Fruit fly (Drosophila melanogaster): ENCODE data around the gene CG13474.

dm6 chr3L:14668638-14669037 is 28.3 kb downstream of the CG13474 start:
- TF ChIP-seq svp (GFP tag) (no peak), CG1621 (tag; optimal IDR thresholded peaks at IDR 0.05) (no peak), CG6854 (GFP tag; optimal IDR thresholded peaks at IDR 0.05) (no peak), Hr39 (GFP tag; optimal IDR thresholded peaks at IDR 0.05) (no peak), Gug (GFP tag; IDR thresholded peaks at IDR 0.05) (no peak), CG6792 (GFP tag; optimal IDR thresholded peaks at IDR 0.05) (no peak), fkh (GFP tag; optimal IDR thresholded peaks at IDR 0.05) (no peak), Eip75B (GFP tag; optimal IDR thresholded peaks at IDR 0.05) (no peak), dac (GFP tag; optimal IDR thresholded peaks at IDR 0.05) (no peak), CG3919 (GFP tag; optimal IDR thresholded peaks at IDR 0.05) (no peak), eg (GFP tag; IDR thresholded peaks at IDR 0.05) (no peak), Sox14 (GFP tag; optimal IDR thresholded peaks at IDR 0.05) (no peak)

All from whole organism, prepupa.